Fruit fly (Drosophila melanogaster) whole organism, embryonic: ENCODE measurements around the gene CG43339.

ENCODE experiments used
- Adf1 ChIP-seq: fragments of 200-800 bp; sonication (Bioruptor generic); IDR thresholded peaks from 2 replicates; pipeline ENCODE4 v1.3.6; 2022; ENCODE audit warnings: missing biosample characterization, missing genetic modification characterization
- Asciz ChIP-seq: fragments of 200-800 bp; sonication (Bioruptor generic); optimal IDR thresholded peaks from 2 replicates; lab custom pipeline; 2017; ENCODE audit warnings: missing biosample characterization, mild to moderate bottlenecking, missing genetic modification characterization, missing genetic modification reagents
- B-H2 ChIP-seq: fragments of 200-800 bp; sonication (Bioruptor generic); optimal IDR thresholded peaks from 2 replicates; lab custom pipeline; 2018; ENCODE audit warnings: missing biosample characterization, mild to moderate bottlenecking, missing genetic modification characterization
- Bgb ChIP-seq: fragments of 200-800 bp; sonication (Bioruptor generic); IDR thresholded peaks from 2 replicates; pipeline ENCODE4 v1.3.6; 2022; ENCODE audit warnings: missing biosample characterization, missing genetic modification characterization; ENCODE audit not compliant: partially characterized antibody
- CG10565 ChIP-seq: fragments of 200-800 bp; sonication (Bioruptor generic); optimal IDR thresholded peaks from 3 replicates; lab custom pipeline; 2016; ENCODE audit warnings: missing biosample characterization, mild to moderate bottlenecking, missing genetic modification characterization
- CG11085 ChIP-seq: fragments of 200-800 bp; sonication (Bioruptor generic); IDR thresholded peaks from 2 replicates; pipeline ENCODE4 v1.3.6; 2022; ENCODE audit warnings: missing biosample characterization, missing genetic modification characterization
- CG11456 ChIP-seq: fragments of 200-800 bp; sonication (Bioruptor generic); IDR thresholded peaks from 3 replicates; pipeline ENCODE4 v1.3.6; 2022; ENCODE audit warnings: missing biosample characterization, missing genetic modification characterization
- CG12071 ChIP-seq: fragments of 200-800 bp; sonication (Bioruptor generic); optimal IDR thresholded peaks from 3 replicates; lab custom pipeline; 2018; ENCODE audit warnings: missing biosample characterization, mild to moderate bottlenecking, missing genetic modification characterization
- CG12236 ChIP-seq: fragments of 200-800 bp; sonication (Bioruptor generic); optimal IDR thresholded peaks from 2 replicates; lab custom pipeline; 2016; ENCODE audit warnings: missing biosample characterization, missing genetic modification characterization
- CG1233 ChIP-seq: fragments of 200-800 bp; sonication (Bioruptor generic); optimal IDR thresholded peaks from 4 replicates; lab custom pipeline; 2018; ENCODE audit warnings: missing biosample characterization, mild to moderate bottlenecking, missing genetic modification characterization
- CG17912 ChIP-seq: fragments of 200-800 bp; sonication (Bioruptor generic); optimal IDR thresholded peaks from 2 replicates; lab custom pipeline; 2018; ENCODE audit warnings: missing biosample characterization, mild to moderate bottlenecking, missing genetic modification characterization
- CG18599 ChIP-seq: fragments of 200-800 bp; sonication (Bioruptor generic); optimal IDR thresholded peaks from 3 replicates; lab custom pipeline; 2017; ENCODE audit warnings: missing biosample characterization, missing genetic modification characterization, mild to moderate bottlenecking, moderate library complexity, missing genetic modification reagents
- CG2120 ChIP-seq: fragments of 200-800 bp; sonication (Bioruptor generic); optimal IDR thresholded peaks from 3 replicates; lab custom pipeline; 2016; ENCODE audit warnings: missing biosample characterization, missing genetic modification characterization
- CG2129 ChIP-seq: fragments of 200-800 bp; sonication (Bioruptor generic); IDR thresholded peaks from 2 replicates; pipeline ENCODE4 v1.3.6; 2022; ENCODE audit warnings: missing biosample characterization, missing genetic modification characterization; ENCODE audit not compliant: partially characterized antibody
- CG2202 ChIP-seq: fragments of 200-800 bp; sonication (Bioruptor generic); optimal IDR thresholded peaks from 2 replicates; lab custom pipeline; 2018; ENCODE audit warnings: missing biosample characterization, mild to moderate bottlenecking, missing genetic modification characterization
- CG2678 ChIP-seq: fragments of 200-800 bp; sonication (Bioruptor generic); optimal IDR thresholded peaks from 3 replicates; lab custom pipeline; 2019; ENCODE audit warnings: missing biosample characterization, mild to moderate bottlenecking, missing genetic modification characterization, moderate library complexity
- CG3726 ChIP-seq: fragments of 200-800 bp; sonication (Bioruptor generic); IDR thresholded peaks from 3 replicates; pipeline ENCODE4, ENCODE4 v1.3.6; 2022; ENCODE audit warnings: missing biosample characterization, missing genetic modification characterization
- CG4424 ChIP-seq: fragments of 200-800 bp; sonication (Bioruptor generic); optimal IDR thresholded peaks from 3 replicates; lab custom pipeline; 2016; ENCODE audit warnings: missing biosample characterization, missing genetic modification characterization
- CG5245 ChIP-seq: fragments of 200-800 bp; sonication (Bioruptor generic); optimal IDR thresholded peaks from 3 replicates; lab custom pipeline; 2016; ENCODE audit warnings: missing biosample characterization, missing genetic modification characterization
- CG6689 ChIP-seq: fragments of 200-800 bp; sonication (Bioruptor generic); IDR thresholded peaks from 2 replicates; pipeline ENCODE4 v1.3.6; 2022; ENCODE audit warnings: missing biosample characterization, missing genetic modification characterization
- CG6854 ChIP-seq: fragments of 200-800 bp; sonication (Bioruptor generic); optimal IDR thresholded peaks from 3 replicates; lab custom pipeline; 2017; ENCODE audit warnings: missing biosample characterization, mild to moderate bottlenecking, missing genetic modification characterization
- CG9437 ChIP-seq: fragments of 200-800 bp; sonication (Bioruptor generic); optimal IDR thresholded peaks from 2 replicates; lab custom pipeline; 2018; ENCODE audit warnings: missing biosample characterization, mild to moderate bottlenecking, missing genetic modification characterization
- CG9932 ChIP-seq: fragments of 200-800 bp; sonication (Bioruptor generic); IDR thresholded peaks from 2 replicates; pipeline ENCODE4 v1.3.6; 2022; ENCODE audit warnings: missing biosample characterization, missing genetic modification characterization
- D19A ChIP-seq: fragments of 200-800 bp; optimal IDR thresholded peaks from 3 replicates; lab custom pipeline; 2019; ENCODE audit warnings: missing biosample characterization, mild to moderate bottlenecking, missing genetic modification characterization, moderate library complexity
- Dll ChIP-seq: fragments of 200-800 bp; sonication (Bioruptor generic); IDR thresholded peaks from 4 replicates; pipeline ENCODE4 v1.3.6; 2022; ENCODE audit warnings: missing biosample characterization, missing genetic modification characterization; ENCODE audit not compliant: partially characterized antibody
- E2f1 ChIP-seq: fragments of 200-800 bp; sonication (Bioruptor generic); IDR thresholded peaks from 2 replicates; pipeline ENCODE4 v1.3.6; 2022; ENCODE audit warnings: missing biosample characterization, missing genetic modification characterization
- Elba2 ChIP-seq: fragments of 200-800 bp; sonication (Bioruptor generic); optimal IDR thresholded peaks from 3 replicates; lab custom pipeline; 2016; ENCODE audit warnings: missing biosample characterization, missing genetic modification characterization
- Myb ChIP-seq: fragments of 200-800 bp; sonication (Bioruptor generic); optimal IDR thresholded peaks from 2 replicates; lab custom pipeline; 2016; ENCODE audit warnings: missing biosample characterization, missing genetic modification characterization
- Ravus ChIP-seq: fragments of 200-800 bp; sonication (Bioruptor generic); IDR thresholded peaks from 2 replicates; pipeline ENCODE4 v1.3.6; 2022; ENCODE audit warnings: missing biosample characterization, missing genetic modification characterization
- Sox102F ChIP-seq: fragments of 200-800 bp; sonication (Bioruptor generic); optimal IDR thresholded peaks from 2 replicates; lab custom pipeline; 2018; ENCODE audit warnings: missing biosample characterization, mild to moderate bottlenecking, missing genetic modification characterization, moderate library complexity
- abd-A ChIP-seq: fragments of 200-800 bp; sonication (Bioruptor generic); optimal IDR thresholded peaks from 3 replicates; lab custom pipeline; 2019; ENCODE audit warnings: missing biosample characterization, mild to moderate bottlenecking, missing genetic modification characterization, moderate library complexity
- aop ChIP-seq: fragments of 200-800 bp; sonication (Bioruptor generic); IDR thresholded peaks from 2 replicates; pipeline ENCODE4 v1.3.6; 2022; ENCODE audit warnings: missing biosample characterization, missing genetic modification characterization
- cg ChIP-seq: fragments of 200-800 bp; sonication (Bioruptor generic); optimal IDR thresholded peaks from 3 replicates; lab custom pipeline; 2019; ENCODE audit warnings: missing biosample characterization, mild to moderate bottlenecking, missing genetic modification characterization, moderate library complexity
- dati ChIP-seq: fragments of 200-800 bp; sonication (Bioruptor generic); IDR thresholded peaks from 2 replicates; pipeline ENCODE4 v1.3.6; 2022; ENCODE audit warnings: missing biosample characterization, missing genetic modification characterization
- dm ChIP-seq: fragments of 200-800 bp; sonication (Bioruptor generic); optimal IDR thresholded peaks from 3 replicates; lab custom pipeline; 2016; ENCODE audit warnings: missing biosample characterization, missing genetic modification characterization
- esg ChIP-seq: fragments of 200-800 bp; sonication (Bioruptor generic); conservative IDR thresholded peaks from 2 replicates; pipeline ENCODE4 v1.3.6; 2022; ENCODE audit warnings: missing biosample characterization, missing genetic modification characterization
- eve ChIP-seq, 2 experiments: fragments of >200 bp; optimal IDR thresholded peaks; 2 replicates each; lab custom pipeline; 2017; ENCODE audit warnings: missing biosample characterization in 2 of 2, missing genetic modification characterization in 2 of 2
- ewg ChIP-seq: fragments of 200-800 bp; sonication (Bioruptor generic); optimal IDR thresholded peaks from 3 replicates; lab custom pipeline; 2017; ENCODE audit warnings: mild to moderate bottlenecking, missing biosample characterization, missing genetic modification reagents, missing genetic modification characterization
- fd64A ChIP-seq: fragments of 200-800 bp; sonication (Bioruptor generic); optimal IDR thresholded peaks from 3 replicates; lab custom pipeline; 2018; ENCODE audit warnings: missing biosample characterization, mild to moderate bottlenecking, missing genetic modification characterization
- hb ChIP-seq: fragments of 200-800 bp; sonication (Bioruptor generic); IDR thresholded peaks from 3 replicates; pipeline ENCODE4 v1.3.6; 2022; ENCODE audit warnings: missing biosample characterization, missing genetic modification characterization; ENCODE audit not compliant: partially characterized antibody
- pan ChIP-seq, 4 experiments: fragments of >200 bp in 3 of 4; fragments of 200-800 bp in 1 of 4; sonication (Bioruptor generic) in 1 of 4; optimal IDR thresholded peaks in 3 of 4; IDR thresholded peaks in 1 of 4; 2 replicates each; pipeline versions ENCODE4 v1.3.6 to Lab custom; 2017 to 2022; ENCODE audit warnings: missing biosample characterization in 2 of 4, missing genetic modification characterization in 2 of 4, mixed read lengths in 1 of 4
- peb ChIP-seq: fragments of 200-800 bp; sonication (Bioruptor generic); IDR thresholded peaks from 2 replicates; pipeline ENCODE4 v1.3.6; 2022; ENCODE audit warnings: missing biosample characterization, missing genetic modification characterization
- prd ChIP-seq, 3 experiments: fragments of >200 bp in 2 of 3; fragments of 200-800 bp in 1 of 3; sonication (Bioruptor generic) in 1 of 3; optimal IDR thresholded peaks in 2 of 3; IDR thresholded peaks in 1 of 3; 2 replicates in 2 of 3; 3 replicates in 1 of 3; pipeline versions ENCODE4 v1.3.6 to Lab custom; 2017 to 2022; ENCODE audit warnings: missing biosample characterization in 1 of 3, missing genetic modification characterization in 1 of 3
- repo ChIP-seq: fragments of 200-800 bp; sonication (Bioruptor generic); optimal IDR thresholded peaks from 2 replicates; lab custom pipeline; 2016; ENCODE audit warnings: missing biosample characterization, missing genetic modification characterization
- shn ChIP-seq: fragments of 200-800 bp; sonication (Bioruptor generic); optimal IDR thresholded peaks from 3 replicates; lab custom pipeline; 2016; ENCODE audit warnings: missing biosample characterization, missing genetic modification characterization
- ssp ChIP-seq: fragments of 200-800 bp; sonication (Bioruptor generic); IDR thresholded peaks from 2 replicates; pipeline ENCODE4 v1.3.6; 2022; ENCODE audit warnings: missing biosample characterization, missing genetic modification characterization
- tx ChIP-seq: fragments of 200-800 bp; sonication (Bioruptor generic); optimal IDR thresholded peaks from 2 replicates; lab custom pipeline; 2016; ENCODE audit warnings: missing biosample characterization, missing genetic modification characterization
- unc-4 ChIP-seq: fragments of 200-800 bp; sonication (Bioruptor generic); IDR thresholded peaks from 2 replicates; pipeline ENCODE4 v1.3.6; 2022; ENCODE audit warnings: missing biosample characterization, missing genetic modification characterization; ENCODE audit not compliant: partially characterized antibody
- yki ChIP-seq: fragments of >200 bp; optimal IDR thresholded peaks from 3 replicates; lab custom pipeline; 2018
- zfh1 ChIP-seq: fragments of 200-800 bp; sonication (Bioruptor generic); IDR thresholded peaks from 3 replicates; pipeline ENCODE4 v1.3.6; 2022; ENCODE audit warnings: missing biosample characterization, missing genetic modification characterization

Gene CG43339

DNA sequence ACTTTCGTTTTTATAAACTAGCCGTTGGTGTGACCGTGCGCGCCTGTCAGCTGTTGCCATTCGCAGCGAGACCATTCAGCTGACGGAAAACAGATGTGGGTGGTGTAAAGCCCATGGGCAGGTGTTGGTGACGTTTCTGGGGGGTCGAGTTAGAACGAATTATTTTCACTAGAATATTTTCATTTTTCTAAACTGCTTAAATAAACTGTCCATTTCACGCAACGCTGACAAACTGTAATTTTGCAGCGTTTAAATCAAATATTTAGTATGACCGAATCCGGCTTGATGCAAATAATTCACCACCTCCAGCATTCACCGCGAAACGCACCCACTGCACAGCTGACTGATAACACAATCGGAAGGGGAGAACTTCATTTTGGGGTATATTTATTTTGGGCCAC lies 22.3 kb upstream of the CG43339 start, which contains the start of the genes CG10383 and CG10338 (continued):
- peak; percentile 72 for TF ChIP-seq ewg (GFP tag; lab: Kevin White, UChicago)
- TF ChIP-seq fd64A = peak; percentile 22
- peak; percentile 93 for TF ChIP-seq CG11456 (GFP tag; lab: Robert Waterston, UW)
- TF ChIP-seq tx = peak; percentile 86
- TF ChIP-seq CG11085 (GFP tag; lab: Robert Waterston, UW) = peak; percentile 83
- TF ChIP-seq CG9437 (GFP tag; lab: Kevin White, UChicago) = peak; percentile 23
- TF ChIP-seq yki = peak; percentile 76
- TF ChIP-seq CG10565 = no peak
- peak; percentile 85 for TF ChIP-seq dm (GFP tag; lab: Kevin White, UChicago)
- peak; percentile 58 for TF ChIP-seq Asciz (GFP tag; lab: Kevin White, UChicago)
- peak; percentile 92 for TF ChIP-seq CG9932 (GFP tag; lab: Robert Waterston, UW)
- peak; percentile 71 for TF ChIP-seq ssp
- TF ChIP-seq Adf1 (GFP tag; lab: Robert Waterston, UW) = peak; percentile 56
- TF ChIP-seq CG12236 (GFP tag; lab: Kevin White, UChicago) = peak; percentile 79
- TF ChIP-seq peb (GFP tag; lab: Robert Waterston, UW) = peak; percentile 77
- no peak for TF ChIP-seq pan (optimal IDR thresholded peaks at IDR 0.05; lab: Kevin White, UChicago)
- peak in 1 of 2 experiments; percentile 94 for TF ChIP-seq pan (GFP tag; optimal IDR thresholded peaks at IDR 0.05 in 1 of 2, IDR thresholded peaks at IDR 0.05 in 1 of 2)
- peak; percentile 88 for TF ChIP-seq Sox102F (GFP tag; lab: Kevin White, UChicago)
- no peak for TF ChIP-seq Dll
- TF ChIP-seq D19A (tag; lab: Kevin White, UChicago) = peak; percentile 51
- peak; percentile 89 for TF ChIP-seq Myb
- TF ChIP-seq CG2678 (tag; lab: Kevin White, UChicago) = peak; percentile 79
- peak; percentile 58 for TF ChIP-seq CG12071 (GFP tag; lab: Kevin White, UChicago)
- peak; percentile 74 for TF ChIP-seq repo (GFP tag; lab: Kevin White, UChicago)
- TF ChIP-seq cg (GFP tag; lab: Kevin White, UChicago) = no peak
- peak; percentile 96 for TF ChIP-seq CG2120 (GFP tag; lab: Kevin White, UChicago)
- TF ChIP-seq CG18599 (GFP tag; lab: Kevin White, UChicago) = peak; percentile 92
- TF ChIP-seq B-H2 (GFP tag; lab: Kevin White, UChicago) = no peak
- no peak for TF ChIP-seq abd-A
- peak; percentile 48 for TF ChIP-seq Elba2 (GFP tag; lab: Kevin White, UChicago)
- TF ChIP-seq zfh1 (GFP tag; lab: Robert Waterston, UW) = peak; percentile 93
- no peak for TF ChIP-seq eve (GFP tag; optimal IDR thresholded peaks at IDR 0.05; lab: Kevin White, UChicago)
- peak; percentile 87 for TF ChIP-seq esg (GFP tag; lab: Robert Waterston, UW)
- peak; percentile 52 for TF ChIP-seq CG2202 (tag; lab: Kevin White, UChicago)
- peak; percentile 84 for TF ChIP-seq CG6689 (GFP tag; lab: Robert Waterston, UW)
- TF ChIP-seq aop = peak; percentile 69; the same call in 1 of the 2 replicates
- TF ChIP-seq CG2129 (GFP tag; lab: Robert Waterston, UW) = no peak
- TF ChIP-seq dati (GFP tag; lab: Robert Waterston, UW) = peak; percentile 78
- peak; percentile 45; the same call in 1 of the 2 replicates for TF ChIP-seq unc-4 (GFP tag; lab: Robert Waterston, UW)
- peak; percentile 56 for TF ChIP-seq CG6854
- TF ChIP-seq Ravus (GFP tag; lab: Robert Waterston, UW) = peak; percentile 65
- no peak for TF ChIP-seq CG17912
- TF ChIP-seq CG3726 = peak; percentile 79; the same call in 1 of the 3 replicates
- TF ChIP-seq hb = no peak
- no peak for TF ChIP-seq Bgb (GFP tag; lab: Robert Waterston, UW)
- TF ChIP-seq CG5245 (GFP tag; lab: Kevin White, UChicago) = peak; percentile 71
- TF ChIP-seq prd (optimal IDR thresholded peaks at IDR 0.05; lab: Kevin White, UChicago) = no peak
- peak; percentile 94 for TF ChIP-seq prd (GFP tag; IDR thresholded peaks at IDR 0.05; lab: Robert Waterston, UW)
- TF ChIP-seq shn (GFP tag; lab: Kevin White, UChicago) = peak; percentile 92
- peak; percentile 41 for TF ChIP-seq CG1233 (GFP tag; lab: Kevin White, UChicago)
- peak; percentile 89 for TF ChIP-seq E2f1 (GFP tag; lab: Robert Waterston, UW)
- TF ChIP-seq CG4424 (GFP tag; lab: Kevin White, UChicago) = peak; percentile 84
